Fruit fly (Drosophila melanogaster): ENCODE data around the gene Dph4.

DNA sequence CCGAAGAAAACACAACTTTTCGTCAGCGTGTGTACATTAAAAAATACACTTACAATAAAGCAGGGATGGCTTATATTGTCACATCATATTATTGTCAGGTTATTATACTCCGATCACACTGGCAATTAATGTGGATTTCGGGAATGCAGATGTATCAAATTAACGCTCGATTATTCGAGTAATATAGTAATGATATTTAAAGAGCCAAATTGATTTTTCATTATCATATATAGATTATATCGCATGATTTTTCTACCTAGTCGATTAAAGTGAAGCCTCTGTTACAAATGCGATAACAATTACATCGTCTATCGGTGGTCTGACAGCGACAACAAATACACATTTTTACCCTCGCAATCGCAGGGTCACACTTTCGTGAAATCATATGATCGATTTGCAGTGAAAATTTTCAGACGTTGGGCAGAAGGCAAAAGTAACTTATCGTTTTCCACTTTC, 32.5 kb downstream of the Dph4 start, which contains the start of the genes noi and Vha26:
- no peak for TF ChIP-seq kay (GFP tag; ENCODE audit: borderline replicate concordance)
- peak; percentile 21 for TF ChIP-seq cic (GFP tag; optimal IDR thresholded peaks at IDR 0.05)
- TF ChIP-seq CG7045 (GFP tag; optimal IDR thresholded peaks at IDR 0.05): no peak
- no peak for TF ChIP-seq toe (GFP tag; optimal IDR thresholded peaks at IDR 0.05)
- no peak for TF ChIP-seq CG33017 (tag; optimal IDR thresholded peaks at IDR 0.05)

All from whole organism, adult.